Worm (Caenorhabditis elegans) whole organism, L3 larva: Measurements from ENCODE around the gene ser-1.

Source experiments
- R02D3.7 ChIP-seq: fragments of 150-350 bp; optimal IDR thresholded peaks from 2 replicates; lab custom pipeline; 2014; ENCODE audit warnings: missing biosample characterization, missing genetic modification characterization
- nhr-237 ChIP-seq: fragments of 150-350 bp; optimal IDR thresholded peaks from 2 replicates; lab custom pipeline; 2014; ENCODE audit warnings: missing biosample characterization, missing genetic modification characterization
- pqm-1 ChIP-seq: fragments of 150-350 bp; optimal IDR thresholded peaks from 2 replicates; lab custom pipeline; 2017; ENCODE audit warnings: missing biosample characterization, missing genetic modification characterization, inconsistent platforms
- snpc-4 ChIP-seq: fragments of 150-350 bp; optimal IDR thresholded peaks from 2 replicates; lab custom pipeline; 2014; ENCODE audit warnings: missing biosample characterization, missing genetic modification characterization

ce11 chrX:16618727-16619126, 39.2 kb downstream of the ser-1 start:
- TF ChIP-seq R02D3.7 (tag; lab: Kevin White, UChicago) (no peak), snpc-4 (tag; lab: Kevin White, UChicago) (no peak), nhr-237 (no peak), pqm-1 (no peak)
